Worm (Caenorhabditis elegans): Measurements from ENCODE around the gene srxa-4.

ce11 chrV:7437985-7438384, 17.7 kb downstream of the srxa-4 start, which contains the start of gene F25E5.16:
- TF ChIP-seq ztf-11 (tag; optimal IDR thresholded peaks at IDR 0.05) (no peak), nhr-237 (tag; optimal IDR thresholded peaks at IDR 0.05) (no peak), nhr-11 (tag; optimal IDR thresholded peaks at IDR 0.05) (no peak)

All from whole organism, L3 larva.